Fruit fly (Drosophila melanogaster) S2 (cell line): Measurements from ENCODE around the gene CG34028.

ENCODE experiments used
- CG8478 ChIP-seq: fragments of >200 bp; optimal IDR thresholded peaks from 2 replicates; lab custom pipeline; 2018
- CTCF ChIP-seq, 2 experiments: fragments of >200 bp; optimal IDR thresholded peaks; 2 replicates each; lab custom pipeline; 2018

The CG34028 gene

dm6 chrX:9511224-9511623 lies at the start of gene CG34028:
Gene CG34028, plus strand, starts transcription at chrX:9511524.
- TF ChIP-seq CG8478 = no peak
- no peak for TF ChIP-seq CTCF (optimal IDR thresholded peaks at IDR 0.05; lab: Kevin White, UChicago)

dm6 chrX:9466150-9466549 lies 45.2 kb upstream of the CG34028 start:
- TF ChIP-seq CTCF (optimal IDR thresholded peaks at IDR 0.05; lab: Kevin White, UChicago) (no peak), CG8478 (no peak)

DNA sequence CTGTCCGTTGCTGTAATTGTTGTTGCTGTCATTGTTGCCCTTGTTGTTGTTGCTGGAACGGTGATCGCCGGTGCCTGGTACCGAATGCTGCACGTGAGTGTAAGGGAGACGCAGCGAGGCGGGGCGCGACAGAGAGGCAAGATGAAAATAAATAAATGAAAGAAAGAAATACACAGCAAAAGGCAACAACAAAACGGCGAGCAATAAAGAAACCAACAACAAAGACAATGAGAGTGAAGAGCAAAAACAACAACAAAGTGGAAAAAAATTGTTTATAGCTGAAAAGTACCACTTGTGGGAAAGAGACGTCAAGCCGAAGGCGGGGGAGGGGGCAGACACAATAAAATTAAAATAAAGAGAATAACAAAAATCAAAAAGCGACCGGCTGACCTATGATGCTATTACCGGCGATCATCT lies 44.7 kb upstream of the CG34028 start:
- no peak for TF ChIP-seq CTCF (optimal IDR thresholded peaks at IDR 0.05; lab: Kevin White, UChicago)
- no peak for TF ChIP-seq CG8478

dm6 chrX:9467066-9467465 lies 44.3 kb upstream of the CG34028 start:
- TF ChIP-seq CTCF (optimal IDR thresholded peaks at IDR 0.05; lab: Kevin White, UChicago) = no peak
- no peak for TF ChIP-seq CG8478

DNA sequence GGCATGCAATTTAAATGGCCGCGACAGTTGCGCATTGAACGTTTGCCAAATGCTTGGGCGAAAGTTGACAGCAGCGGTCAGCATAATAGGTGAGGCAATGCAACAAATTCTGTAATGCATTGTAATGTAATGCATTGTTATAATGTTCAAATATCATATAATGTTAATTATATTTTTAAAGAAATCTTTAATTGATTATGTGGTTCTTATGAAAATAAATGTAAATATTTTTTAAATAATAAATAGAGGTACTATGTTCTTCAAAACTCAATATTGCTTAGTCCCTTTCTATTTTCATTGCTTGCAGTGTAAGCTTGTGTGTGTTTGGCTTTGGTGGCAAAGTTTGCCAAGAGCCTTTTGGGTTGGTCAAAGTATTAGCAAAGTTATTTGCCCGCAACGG lies 43.7 kb upstream of the CG34028 start:
- no peak for TF ChIP-seq CG8478
- no peak for TF ChIP-seq CTCF (optimal IDR thresholded peaks at IDR 0.05; lab: Kevin White, UChicago)

dm6 chrX:9468285-9468684 lies 43.0 kb upstream of the CG34028 start:
- no peak for TF ChIP-seq CG8478
- no peak for TF ChIP-seq CTCF (optimal IDR thresholded peaks at IDR 0.05; lab: Kevin White, UChicago)

dm6 chrX:9474115-9474514 lies 37.2 kb upstream of the CG34028 start:
- no peak for TF ChIP-seq CTCF (optimal IDR thresholded peaks at IDR 0.05; lab: Kevin White, UChicago)
- TF ChIP-seq CG8478 = no peak

dm6 chrX:9476908-9477307 lies 34.4 kb upstream of the CG34028 start:
- TF ChIP-seq CTCF (optimal IDR thresholded peaks at IDR 0.05; lab: Kevin White, UChicago) (no peak), CG8478 (no peak)

DNA sequence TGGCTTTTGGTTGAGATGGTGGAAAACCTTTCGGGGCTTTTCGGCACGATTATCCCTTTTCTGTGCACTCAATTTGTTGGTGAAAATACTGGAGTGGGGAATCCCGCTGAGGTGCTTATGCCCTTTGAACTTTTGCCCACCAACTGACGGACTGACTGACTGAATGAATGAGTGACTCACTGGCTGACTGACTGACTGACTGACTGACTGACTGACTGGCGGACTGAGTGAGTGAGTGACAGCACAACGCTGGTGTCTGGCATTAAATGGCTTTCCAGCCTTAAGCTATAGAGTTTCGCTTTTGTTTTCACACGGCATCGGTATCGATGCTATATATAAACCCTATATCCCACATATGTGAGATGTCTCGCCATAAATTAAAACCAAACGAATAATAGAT lies 32.6 kb upstream of the CG34028 start:
- TF ChIP-seq CTCF (optimal IDR thresholded peaks at IDR 0.05; lab: Kevin White, UChicago) = no peak
- TF ChIP-seq CG8478 = no peak

DNA sequence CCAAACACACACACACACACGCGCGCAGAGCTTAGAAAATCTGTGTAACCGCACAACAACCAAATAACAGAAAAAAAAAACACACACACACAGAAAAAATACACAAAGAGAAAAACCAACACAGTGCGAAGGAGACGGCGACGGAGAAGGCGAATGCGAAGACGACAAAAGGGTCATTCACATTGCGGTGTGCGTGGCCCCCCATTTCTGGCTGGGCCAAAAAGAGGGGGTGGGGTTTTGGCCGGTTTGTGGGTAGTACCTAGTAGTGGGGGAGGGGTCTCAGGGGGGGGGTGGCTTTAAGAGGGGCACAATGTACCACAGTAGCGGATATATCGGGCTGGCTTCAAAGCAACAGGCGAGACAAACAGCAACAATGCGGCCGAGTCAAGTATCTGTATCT lies 27.7 kb upstream of the CG34028 start:
- no peak for TF ChIP-seq CG8478
- no peak for TF ChIP-seq CTCF (optimal IDR thresholded peaks at IDR 0.05; lab: Kevin White, UChicago)

dm6 chrX:9485175-9485574 lies 26.1 kb upstream of the CG34028 start:
- TF ChIP-seq CG8478 = no peak
- TF ChIP-seq CTCF (optimal IDR thresholded peaks at IDR 0.05; lab: Kevin White, UChicago) = no peak

- TF ChIP-seq CTCF (optimal IDR thresholded peaks at IDR 0.05; lab: Kevin White, UChicago) (no peak), CG8478 (no peak)
These were observed 25.4 kb upstream of the CG34028 start for dm6 chrX:9485899-9486298.

- TF ChIP-seq CTCF (optimal IDR thresholded peaks at IDR 0.05; lab: Kevin White, UChicago) (no peak), CG8478 (no peak)
These were observed 24.5 kb upstream of the CG34028 start for dm6 chrX:9486802-9487201.

DNA sequence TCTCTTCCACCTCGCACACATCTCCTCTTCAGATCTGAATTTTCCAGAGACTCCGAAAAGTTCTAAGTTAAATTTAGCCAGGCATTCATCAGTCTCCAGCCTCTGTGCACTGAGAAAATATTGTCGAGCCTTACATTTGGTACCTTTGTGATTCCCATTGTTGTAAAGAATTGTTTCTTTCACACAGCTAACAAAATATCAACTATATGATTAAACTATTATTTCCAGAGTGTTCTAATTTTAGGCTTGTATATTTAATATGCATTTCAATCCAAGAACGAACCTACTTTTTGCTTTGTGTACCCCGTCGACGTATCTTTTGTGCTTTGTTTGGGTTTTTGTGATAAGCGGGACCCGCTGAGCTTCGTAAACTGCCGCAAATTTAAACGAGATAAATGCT lies 17.2 kb upstream of the CG34028 start:
- TF ChIP-seq CG8478 (no peak), CTCF (optimal IDR thresholded peaks at IDR 0.05; lab: Kevin White, UChicago) (no peak)

dm6 chrX:9495945-9496445 lies 15.3 kb upstream of the CG34028 start:
- TF ChIP-seq CTCF (optimal IDR thresholded peaks at IDR 0.05; lab: Kevin White, UChicago) = no peak
- TF ChIP-seq CG8478 = no peak

dm6 chrX:9497123-9497522 lies 14.2 kb upstream of the CG34028 start:
- TF ChIP-seq CG8478 (no peak), CTCF (optimal IDR thresholded peaks at IDR 0.05; lab: Kevin White, UChicago) (no peak)

DNA sequence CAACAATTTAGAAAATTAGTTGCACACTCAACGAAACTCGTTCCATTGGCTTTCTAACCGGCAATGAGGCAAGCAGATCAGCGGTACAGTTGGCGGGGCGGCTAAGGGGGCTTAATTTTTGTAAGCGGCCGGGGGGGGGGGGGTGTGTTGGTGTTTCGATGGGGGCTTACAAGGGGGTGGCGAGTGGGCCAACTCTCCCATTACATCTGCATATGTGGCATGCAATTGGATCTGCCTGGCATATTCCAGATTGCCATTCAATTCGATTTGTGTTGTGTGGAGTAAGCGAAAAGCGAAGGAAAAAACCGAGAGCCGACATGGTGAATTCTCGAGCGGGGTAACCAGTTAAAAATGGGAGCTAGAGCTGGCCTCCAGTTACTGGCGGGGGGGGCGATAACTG lies 13.2 kb upstream of the CG34028 start:
- no peak for TF ChIP-seq CTCF (optimal IDR thresholded peaks at IDR 0.05; lab: Kevin White, UChicago)
- TF ChIP-seq CG8478 = no peak
